Fruit fly (Drosophila melanogaster) whole organism, prepupa: Measurements from ENCODE around the gene rdx.

Source experiments
- Blimp-1 ChIP-seq: fragments of 200-800 bp; sonication (Bioruptor generic); optimal IDR thresholded peaks from 3 replicates; lab custom pipeline; 2017; ENCODE audit warnings: missing biosample characterization, missing genetic modification characterization, mild to moderate bottlenecking, moderate library complexity, missing genetic modification reagents
- CG10631 ChIP-seq: fragments of 200-800 bp; sonication (Bioruptor generic); optimal IDR thresholded peaks from 2 replicates; lab custom pipeline; 2016; ENCODE audit warnings: missing biosample characterization, missing genetic modification characterization
- CG10669 ChIP-seq: fragments of 200-800 bp; sonication (Bioruptor generic); optimal IDR thresholded peaks from 3 replicates; lab custom pipeline; 2018; ENCODE audit warnings: missing biosample characterization, mild to moderate bottlenecking, missing genetic modification characterization, moderate library complexity
- CG11294 ChIP-seq: fragments of 200-800 bp; sonication (Bioruptor generic); IDR thresholded peaks from 2 replicates; pipeline ENCODE4 v1.3.6; 2022; ENCODE audit warnings: missing biosample characterization, missing genetic modification characterization
- CG11902 ChIP-seq: fragments of 200-800 bp; sonication (Bioruptor generic); optimal IDR thresholded peaks from 3 replicates; lab custom pipeline; 2016; ENCODE audit warnings: missing biosample characterization, missing genetic modification characterization
- CG15336 ChIP-seq: fragments of 200-800 bp; sonication (Bioruptor generic); IDR thresholded peaks from 2 replicates; pipeline ENCODE4 v1.3.6; 2022; ENCODE audit warnings: missing biosample characterization, missing genetic modification characterization
- CG3032 ChIP-seq: fragments of 200-800 bp; optimal IDR thresholded peaks from 2 replicates; lab custom pipeline; 2019; ENCODE audit warnings: missing biosample characterization, mild to moderate bottlenecking, missing genetic modification characterization, moderate library complexity
- CG31627 ChIP-seq: fragments of 200-800 bp; sonication (Bioruptor generic); optimal IDR thresholded peaks from 3 replicates; lab custom pipeline; 2016; ENCODE audit warnings: missing biosample characterization, missing genetic modification characterization
- CG32006 ChIP-seq: fragments of 200-800 bp; sonication (Bioruptor generic); optimal IDR thresholded peaks from 3 replicates; lab custom pipeline; 2017; ENCODE audit warnings: missing biosample characterization, mild to moderate bottlenecking, missing genetic modification characterization
- CG3919 ChIP-seq: fragments of 200-800 bp; sonication (Bioruptor generic); optimal IDR thresholded peaks from 3 replicates; lab custom pipeline; 2016; ENCODE audit warnings: missing biosample characterization, missing genetic modification characterization
- CG4318 ChIP-seq: fragments of 200-800 bp; sonication (Bioruptor generic); optimal IDR thresholded peaks from 3 replicates; lab custom pipeline; 2017; ENCODE audit warnings: missing biosample characterization, mild to moderate bottlenecking, missing genetic modification characterization
- CG6276 ChIP-seq: fragments of 200-800 bp; sonication (Bioruptor generic); optimal IDR thresholded peaks from 2 replicates; lab custom pipeline; 2017; ENCODE audit warnings: missing biosample characterization, mild to moderate bottlenecking, missing genetic modification characterization
- CG6808 ChIP-seq: fragments of 200-800 bp; sonication (Bioruptor generic); optimal IDR thresholded peaks from 3 replicates; lab custom pipeline; 2017; ENCODE audit warnings: missing biosample characterization, missing genetic modification characterization, mild to moderate bottlenecking, moderate library complexity, missing genetic modification reagents
- CG8119 ChIP-seq: fragments of 200-800 bp; sonication (Bioruptor generic); IDR thresholded peaks from 3 replicates; pipeline ENCODE4 v1.3.6; 2022; ENCODE audit warnings: missing biosample characterization, missing genetic modification characterization
- CG8319 ChIP-seq: fragments of 200-800 bp; sonication (Bioruptor generic); optimal IDR thresholded peaks from 3 replicates; lab custom pipeline; 2016; ENCODE audit warnings: missing biosample characterization, missing genetic modification characterization
- CG8632 ChIP-seq: fragments of 200-800 bp; sonication (Bioruptor generic); optimal IDR thresholded peaks from 3 replicates; lab custom pipeline; 2016; ENCODE audit warnings: missing biosample characterization, missing genetic modification characterization
- CG9139 ChIP-seq: fragments of 200-800 bp; sonication (Bioruptor generic); optimal IDR thresholded peaks from 3 replicates; lab custom pipeline; 2017; ENCODE audit warnings: missing biosample characterization, mild to moderate bottlenecking, missing genetic modification characterization
- Eip93F ChIP-seq: fragments of 200-800 bp; sonication (Bioruptor generic); optimal IDR thresholded peaks from 2 replicates; lab custom pipeline; 2016; ENCODE audit warnings: missing biosample characterization, mild to moderate bottlenecking, missing genetic modification characterization
- Ets21C ChIP-seq: fragments of 200-800 bp; sonication (Bioruptor generic); optimal IDR thresholded peaks from 3 replicates; lab custom pipeline; 2016; ENCODE audit warnings: missing biosample characterization, missing genetic modification characterization
- Gug ChIP-seq: fragments of 200-800 bp; sonication (Bioruptor generic); IDR thresholded peaks from 2 replicates; pipeline ENCODE4 v1.3.6; 2022; ENCODE audit warnings: missing biosample characterization, missing genetic modification characterization
- Hr38 ChIP-seq: sonication (Bioruptor generic); optimal IDR thresholded peaks from 2 replicates; lab custom pipeline; 2016; ENCODE audit warnings: missing biosample characterization, missing genetic modification characterization
- Hr39 ChIP-seq: fragments of 200-800 bp; sonication (Bioruptor generic); optimal IDR thresholded peaks from 2 replicates; lab custom pipeline; 2016; ENCODE audit warnings: missing biosample characterization, missing genetic modification characterization
- Hr4 ChIP-seq: fragments of 200-800 bp; sonication (Bioruptor generic); optimal IDR thresholded peaks from 3 replicates; lab custom pipeline; 2016; ENCODE audit warnings: missing biosample characterization, missing genetic modification characterization
- Met ChIP-seq: fragments of 200-800 bp; sonication (Bioruptor generic); optimal IDR thresholded peaks from 3 replicates; lab custom pipeline; 2016; ENCODE audit warnings: missing biosample characterization, missing genetic modification characterization
- Smox ChIP-seq: fragments of 200-800 bp; sonication (Bioruptor generic); optimal IDR thresholded peaks from 3 replicates; lab custom pipeline; 2016; ENCODE audit warnings: missing biosample characterization, missing genetic modification characterization
- Sox102F ChIP-seq: fragments of 200-800 bp; sonication (Bioruptor generic); optimal IDR thresholded peaks from 2 replicates; lab custom pipeline; 2016; ENCODE audit warnings: missing biosample characterization, mild to moderate bottlenecking, missing genetic modification characterization
- Sox14 ChIP-seq: fragments of 200-800 bp; sonication (Bioruptor generic); optimal IDR thresholded peaks from 3 replicates; lab custom pipeline; 2016; ENCODE audit warnings: missing biosample characterization, missing genetic modification characterization
- acj6 ChIP-seq: fragments of 200-800 bp; sonication (Bioruptor generic); optimal IDR thresholded peaks from 3 replicates; lab custom pipeline; 2016; ENCODE audit warnings: missing biosample characterization, missing genetic modification characterization
- cyc ChIP-seq: fragments of 200-800 bp; sonication (Bioruptor generic); optimal IDR thresholded peaks from 3 replicates; lab custom pipeline; 2016; ENCODE audit warnings: missing biosample characterization, missing genetic modification characterization
- dac ChIP-seq: fragments of 200-800 bp; sonication (Bioruptor generic); optimal IDR thresholded peaks from 2 replicates; lab custom pipeline; 2017; ENCODE audit warnings: missing biosample characterization, mild to moderate bottlenecking, missing genetic modification characterization
- dsx ChIP-seq: fragments of 200-800 bp; optimal IDR thresholded peaks from 3 replicates; lab custom pipeline; 2019; ENCODE audit warnings: missing biosample characterization, mild to moderate bottlenecking, missing genetic modification characterization, moderate library complexity; ENCODE audit not compliant: poor library complexity, severe bottlenecking
- eg ChIP-seq: fragments of 200-800 bp; sonication (Bioruptor generic); IDR thresholded peaks from 3 replicates; pipeline ENCODE4 v1.3.6; 2022; ENCODE audit warnings: missing biosample characterization, missing genetic modification characterization
- esn ChIP-seq: fragments of 200-800 bp; sonication (Bioruptor generic); optimal IDR thresholded peaks from 2 replicates; lab custom pipeline; 2016; ENCODE audit warnings: missing biosample characterization, mild to moderate bottlenecking, missing genetic modification characterization, moderate library complexity
- fd85E ChIP-seq: fragments of 200-800 bp; sonication (Bioruptor generic); optimal IDR thresholded peaks from 3 replicates; lab custom pipeline; 2016; ENCODE audit warnings: missing biosample characterization, missing genetic modification characterization
- fkh ChIP-seq: fragments of 200-800 bp; sonication (Bioruptor generic); optimal IDR thresholded peaks from 3 replicates; lab custom pipeline; 2017; ENCODE audit warnings: missing biosample characterization, mild to moderate bottlenecking, missing genetic modification characterization, moderate library complexity
- lz ChIP-seq: fragments of 200-800 bp; sonication (Bioruptor generic); optimal IDR thresholded peaks from 3 replicates; lab custom pipeline; 2016; ENCODE audit warnings: missing biosample characterization, missing genetic modification characterization
- pdm3 ChIP-seq: fragments of 200-800 bp; sonication (Bioruptor generic); optimal IDR thresholded peaks from 3 replicates; lab custom pipeline; 2016; ENCODE audit warnings: missing biosample characterization, missing genetic modification characterization
- topi ChIP-seq: fragments of 200-800 bp; sonication (Bioruptor generic); optimal IDR thresholded peaks from 3 replicates; lab custom pipeline; 2016; ENCODE audit warnings: missing biosample characterization, missing genetic modification characterization
- vri ChIP-seq: fragments of 200-800 bp; sonication (Bioruptor generic); optimal IDR thresholded peaks from 3 replicates; lab custom pipeline; 2016; ENCODE audit warnings: missing biosample characterization, mild to moderate bottlenecking, missing genetic modification characterization

Gene rdx

DNA sequence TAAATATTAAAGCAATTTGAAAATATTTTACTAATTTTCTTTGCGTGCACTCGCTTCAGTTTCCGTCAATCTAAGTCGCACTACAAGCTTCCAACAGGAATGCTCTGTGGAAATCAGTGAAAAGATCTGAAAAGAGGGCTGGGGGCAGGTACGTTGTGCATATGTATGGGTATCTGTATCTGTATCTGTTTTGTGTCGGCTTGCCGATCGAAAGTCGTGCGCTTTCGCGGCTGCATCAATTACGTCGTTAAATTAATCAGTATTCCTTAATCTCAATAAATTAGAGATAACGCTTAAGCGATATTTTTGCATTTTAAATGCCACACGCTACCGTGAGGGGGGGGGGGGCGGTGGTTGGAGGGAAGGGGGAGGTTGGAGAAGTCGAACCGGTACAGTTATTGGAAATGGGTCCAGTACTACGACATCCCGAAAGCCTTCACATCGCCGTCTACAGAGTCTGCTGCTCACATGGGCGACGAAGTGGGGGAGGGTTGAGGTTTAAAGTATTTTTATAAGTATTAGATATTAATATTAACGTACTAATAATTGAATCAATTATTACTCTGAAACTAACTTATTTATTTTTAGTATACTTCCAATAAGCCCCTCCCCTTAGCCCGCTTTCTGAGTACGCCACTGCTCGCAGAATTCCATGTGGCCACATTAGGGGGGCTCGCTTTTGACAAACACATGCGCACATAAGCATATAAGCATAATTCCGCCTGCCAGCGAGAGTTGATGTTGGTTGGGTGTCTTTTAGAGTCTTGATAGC is 21.4 kb upstream of the rdx start (continued):
- TF ChIP-seq fd85E (GFP tag; lab: Kevin White, UChicago) (peak; percentile 72), pdm3 (peak; percentile 86), eg (GFP tag; lab: Robert Waterston, UW) (peak; percentile 97), Hr39 (GFP tag; lab: Kevin White, UChicago) (peak; percentile 74), CG8319 (GFP tag; lab: Kevin White, UChicago) (peak; percentile 90), cyc (GFP tag; lab: Kevin White, UChicago) (peak; percentile 81), Hr4 (peak; percentile 88), Sox102F (peak; percentile 84), Smox (peak; percentile 81), CG6808 (GFP tag; lab: Kevin White, UChicago) (peak; percentile 91), Eip93F (GFP tag; lab: Kevin White, UChicago) (peak; percentile 87), CG8632 (GFP tag; lab: Kevin White, UChicago) (peak; percentile 94), CG31627 (peak; percentile 80), Blimp-1 (GFP tag; lab: Kevin White, UChicago) (peak; percentile 78), dsx (GFP tag; lab: Kevin White, UChicago) (peak; percentile 93), Ets21C (peak; percentile 70), acj6 (GFP tag; lab: Kevin White, UChicago) (peak; percentile 95), CG32006 (peak; percentile 97), CG4318 (GFP tag; lab: Kevin White, UChicago) (peak; percentile 95), Hr38 (GFP tag; lab: Kevin White, UChicago) (no peak), esn (GFP tag; lab: Kevin White, UChicago) (peak; percentile 89), vri (peak; percentile 83), Gug (GFP tag; lab: Robert Waterston, UW) (peak; percentile 95), CG10669 (peak; percentile 92), topi (GFP tag; lab: Kevin White, UChicago) (peak; percentile 86), CG3919 (GFP tag; lab: Kevin White, UChicago) (peak; percentile 94), CG9139 (GFP tag; lab: Kevin White, UChicago) (peak; percentile 88), dac (GFP tag; lab: Kevin White, UChicago) (peak; percentile 90), CG15336 (GFP tag; lab: Robert Waterston, UW) (peak; percentile 96), CG10631 (GFP tag; lab: Kevin White, UChicago) (peak; percentile 94), lz (peak; percentile 82), CG11902 (GFP tag; lab: Kevin White, UChicago) (peak; percentile 91), CG11294 (GFP tag; lab: Robert Waterston, UW) (peak; percentile 92), Met (GFP tag; lab: Kevin White, UChicago) (peak; percentile 85), fkh (GFP tag; lab: Kevin White, UChicago) (peak; percentile 71), CG3032 (tag; lab: Kevin White, UChicago) (peak; percentile 94), Sox14 (GFP tag; lab: Kevin White, UChicago) (peak; percentile 80), CG8119 (GFP tag; lab: Robert Waterston, UW) (peak; percentile 96), CG6276 (GFP tag; lab: Kevin White, UChicago) (peak; percentile 95)
